Fruit fly (Drosophila melanogaster): Measurements from ENCODE around the gene CG42713.

DNA sequence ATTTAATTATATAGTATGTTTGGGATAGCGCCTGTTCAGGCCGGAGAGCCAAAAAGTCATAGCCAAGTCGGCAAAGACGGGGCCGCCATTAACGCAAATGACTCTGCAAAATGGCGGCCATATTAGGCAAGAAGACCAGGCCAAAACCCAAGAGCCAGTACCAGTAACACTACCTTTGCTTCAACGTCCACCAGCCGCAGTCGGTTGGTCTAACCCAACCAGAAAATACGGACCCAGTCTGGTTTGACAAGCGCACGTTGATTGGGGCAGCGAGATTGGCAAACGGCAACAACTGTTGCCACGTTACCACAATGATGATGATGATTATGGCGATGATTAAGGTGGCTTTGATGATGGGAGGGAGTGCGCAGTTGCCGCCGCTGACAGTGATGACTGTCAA, 10.1 kb upstream of the CG42713 start:
- no peak for TF ChIP-seq CG12768 (GFP tag; optimal IDR thresholded peaks at IDR 0.05)
- TF ChIP-seq kay (GFP tag; ENCODE audit: borderline replicate concordance), result no peak
- no peak for TF ChIP-seq CG1620 (GFP tag; optimal IDR thresholded peaks at IDR 0.05)
- TF ChIP-seq CG7101 (tag; optimal IDR thresholded peaks at IDR 0.05), result no peak
- TF ChIP-seq Clk (GFP tag; optimal IDR thresholded peaks at IDR 0.05), result no peak

All from whole organism, adult.